Worm (Caenorhabditis elegans) whole organism, L4 larva: ENCODE data around the gene C13A2.6.

Experiments
- Y75B8A.6 ChIP-seq: fragments of 200-800 bp; sonication (Bioruptor generic); IDR thresholded peaks from 2 replicates; pipeline ENCODE4 v1.3.6; 2022; ENCODE audit warnings: missing genetic modification reagents, missing genetic modification characterization, missing compliant biosample characterization
- ama-1 ChIP-seq: fragments of 150-350 bp; optimal IDR thresholded peaks from 2 replicates; lab custom pipeline; 2014; ENCODE audit warnings: inconsistent platforms, mixed read lengths
- ceh-28 ChIP-seq: fragments of 150-350 bp; optimal IDR thresholded peaks from 2 replicates; lab custom pipeline; 2014; ENCODE audit warnings: missing biosample characterization, missing genetic modification reagents, missing genetic modification characterization

DNA sequence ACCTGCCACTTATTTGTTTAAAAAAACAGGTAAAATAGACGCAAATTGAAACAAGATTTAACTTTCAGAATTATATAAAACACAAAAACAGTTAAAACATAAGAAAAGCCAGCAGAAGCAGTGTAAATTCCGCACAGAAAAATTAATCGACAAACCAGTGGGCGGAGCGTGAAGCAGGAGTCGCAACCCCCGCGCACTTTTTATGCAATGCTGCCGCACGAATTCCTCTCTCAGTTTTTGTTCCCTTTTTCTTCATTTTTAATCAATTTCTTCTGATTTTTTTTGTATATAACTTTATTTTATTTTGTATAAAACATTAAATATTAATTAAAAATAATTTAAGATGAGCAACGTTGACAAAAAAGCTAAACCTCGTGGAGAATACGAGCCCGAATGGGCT, 38.7 kb upstream of the C13A2.6 start, which contains the start of the genes gei-6 and krr-1:
- TF ChIP-seq Y75B8A.6 (GFP tag; lab: Robert Waterston, UW) (no peak), ceh-28 (tag; lab: Kevin White, UChicago) (no peak), ama-1 (lab: Kevin White, UChicago) (no peak)
